Fruit fly (Drosophila melanogaster) whole organism, embryonic: ENCODE results near the gene CG5399.

Source experiments
- CG10959 ChIP-seq: fragments of 200-800 bp; sonication (Bioruptor generic); IDR thresholded peaks from 2 replicates; pipeline ENCODE4 v1.3.6; 2022; ENCODE audit warnings: missing biosample characterization, missing genetic modification characterization
- CG14050 ChIP-seq: fragments of 200-800 bp; sonication (Bioruptor generic); IDR thresholded peaks from 3 replicates; pipeline ENCODE4 v1.3.6; 2022; ENCODE audit warnings: missing biosample characterization, missing genetic modification characterization
- Drgx ChIP-seq: fragments of 200-800 bp; sonication (Bioruptor generic); IDR thresholded peaks from 2 replicates; pipeline ENCODE4 v1.3.6; 2022; ENCODE audit warnings: missing biosample characterization, missing genetic modification characterization
- Hr39 ChIP-seq: fragments of >200 bp; optimal IDR thresholded peaks from 2 replicates; lab custom pipeline; 2017
- MBD-R2 ChIP-seq: fragments of 200-800 bp; sonication (Bioruptor generic); IDR thresholded peaks from 2 replicates; pipeline ENCODE4 v1.3.6; 2022; ENCODE audit warnings: missing biosample characterization, missing genetic modification characterization
- Usf ChIP-seq: fragments of 200-800 bp; sonication (Bioruptor generic); optimal IDR thresholded peaks from 2 replicates; lab custom pipeline; 2017; ENCODE audit warnings: missing genotype, missing biosample characterization, missing genetic modification characterization
- danr ChIP-seq: fragments of 200-800 bp; sonication (Bioruptor generic); IDR thresholded peaks from 2 replicates; pipeline ENCODE4 v1.3.6; 2022; ENCODE audit warnings: missing biosample characterization, missing genetic modification characterization
- kay ChIP-seq: fragments of 200-800 bp; sonication (Bioruptor generic); optimal IDR thresholded peaks from 2 replicates; lab custom pipeline; 2016; ENCODE audit warnings: missing biosample characterization, missing genetic modification characterization
- sim ChIP-seq: fragments of 200-800 bp; sonication (Bioruptor generic); IDR thresholded peaks from 2 replicates; pipeline ENCODE4 v1.3.6; 2022; ENCODE audit warnings: missing biosample characterization, missing genetic modification characterization
- tio ChIP-seq: fragments of 200-800 bp; sonication (Bioruptor generic); optimal IDR thresholded peaks from 2 replicates; lab custom pipeline; 2017; ENCODE audit warnings: missing biosample characterization, missing genetic modification characterization, inconsistent platforms
- wor ChIP-seq: fragments of 200-800 bp; sonication (Bioruptor generic); IDR thresholded peaks from 2 replicates; pipeline ENCODE4 v1.3.6; 2022; ENCODE audit warnings: missing biosample characterization, missing genetic modification characterization
- zfh1 ChIP-seq: fragments of 200-800 bp; sonication (Bioruptor generic); IDR thresholded peaks from 3 replicates; pipeline ENCODE4 v1.3.6; 2022; ENCODE audit warnings: missing biosample characterization, missing genetic modification characterization

- TF ChIP-seq tio (GFP tag; lab: Kevin White, UChicago) (no peak), CG14050 (GFP tag; lab: Robert Waterston, UW) (no peak), MBD-R2 (GFP tag; lab: Robert Waterston, UW) (no peak), kay (GFP tag; lab: Kevin White, UChicago) (no peak), zfh1 (GFP tag; lab: Robert Waterston, UW) (no peak), danr (GFP tag; lab: Robert Waterston, UW) (no peak), wor (GFP tag; lab: Robert Waterston, UW) (no peak), sim (GFP tag; lab: Robert Waterston, UW) (no peak), Hr39 (lab: Kevin White, UChicago) (no peak), CG10959 (GFP tag; lab: Robert Waterston, UW) (no peak), Usf (no peak), Drgx (GFP tag; lab: Robert Waterston, UW) (no peak)
These were observed 41.2 kb upstream of the CG5399 start for dm6 chr3R:15653768-15654387.
